Fruit fly (Drosophila melanogaster): ENCODE results near the gene CG13733.

The CG13733 gene

DNA sequence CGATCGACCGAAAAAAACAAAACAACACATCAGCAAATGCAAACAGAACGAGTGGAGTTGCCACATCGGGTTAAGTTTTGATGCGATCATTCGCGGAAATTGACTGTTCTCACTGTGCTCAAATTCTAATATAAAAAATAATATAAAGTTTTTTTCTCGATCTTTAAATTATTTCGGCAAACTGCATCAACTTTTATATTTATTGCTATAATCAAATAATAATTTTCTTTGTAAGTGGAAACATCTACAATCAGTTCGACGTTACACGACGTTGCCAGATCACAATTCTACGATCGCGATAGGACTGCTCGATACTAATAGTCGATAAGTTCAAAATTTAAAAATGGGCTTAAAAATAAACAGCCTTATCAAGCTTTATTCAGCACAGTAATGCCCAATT, 49.9 kb downstream of the CG13733 start, which contains the start of gene Gorab (continued):
- TF ChIP-seq CG42726 (GFP tag; IDR thresholded peaks at IDR 0.05; ENCODE audit: partially characterized antibody) (no peak), danr (GFP tag; IDR thresholded peaks at IDR 0.05) (peak; percentile 61; the same call in 1 of the 2 replicates), Dip2 (GFP tag; IDR thresholded peaks at IDR 0.05) (peak; percentile 63; the same call in 1 of the 2 replicates), ems (GFP tag; optimal IDR thresholded peaks at IDR 0.05) (peak; percentile 85), chm (GFP tag; IDR thresholded peaks at IDR 0.05) (peak; percentile 89), dati (GFP tag; IDR thresholded peaks at IDR 0.05) (peak; percentile 88), Six4 (GFP tag; optimal IDR thresholded peaks at IDR 0.05) (peak; percentile 78), ato (GFP tag; IDR thresholded peaks at IDR 0.05; ENCODE audit: partially characterized antibody) (no peak), BtbVII (GFP tag; optimal IDR thresholded peaks at IDR 0.05) (peak; percentile 55), hkb (optimal IDR thresholded peaks at IDR 0.05) (peak; percentile 22), hkb (GFP tag; IDR thresholded peaks at IDR 0.05) (peak; percentile 81), CG12744 (GFP tag; optimal IDR thresholded peaks at IDR 0.05) (peak; percentile 81), inv (GFP tag; IDR thresholded peaks at IDR 0.05; ENCODE audit: partially characterized antibody) (peak; percentile 49), CG10959 (GFP tag; IDR thresholded peaks at IDR 0.05) (peak; percentile 94), kay (GFP tag; optimal IDR thresholded peaks at IDR 0.05) (peak; percentile 85), CG6791 (GFP tag; IDR thresholded peaks at IDR 0.05; ENCODE audit: partially characterized antibody) (peak; percentile 52; the same call in 1 of the 3 replicates), lab (GFP tag; optimal IDR thresholded peaks at IDR 0.05) (peak; percentile 87), CG7745 (tag; optimal IDR thresholded peaks at IDR 0.05) (no peak), CG5180 (GFP tag; optimal IDR thresholded peaks at IDR 0.05) (peak; percentile 37), MTF-1 (GFP tag; optimal IDR thresholded peaks at IDR 0.05; ENCODE audit: borderline replicate concordance) (peak; percentile 60), nmo (GFP tag; optimal IDR thresholded peaks at IDR 0.05) (peak; percentile 95), CG34422 (GFP tag; IDR thresholded peaks at IDR 0.05) (peak; percentile 97), peb (GFP tag; IDR thresholded peaks at IDR 0.05) (peak; percentile 87), CHES-1-like (GFP tag; optimal IDR thresholded peaks at IDR 0.05) (peak; percentile 72), CG8281 (tag; optimal IDR thresholded peaks at IDR 0.05) (peak; percentile 29), Sry-β (GFP tag; optimal IDR thresholded peaks at IDR 0.05) (peak; percentile 11), dmrt11E (tag; optimal IDR thresholded peaks at IDR 0.05) (peak; percentile 90), p53 (GFP tag; optimal IDR thresholded peaks at IDR 0.05) (no peak), schlank (tag; optimal IDR thresholded peaks at IDR 0.05) (no peak), CG32767 (GFP tag; IDR thresholded peaks at IDR 0.05) (peak; percentile 89), zen2 (GFP tag; IDR thresholded peaks at IDR 0.05; ENCODE audit: partially characterized antibody) (no peak), CG9437 (GFP tag; optimal IDR thresholded peaks at IDR 0.05) (peak; percentile 58), CG12155 (GFP tag; optimal IDR thresholded peaks at IDR 0.05) (peak; percentile 90), caup (GFP tag; optimal IDR thresholded peaks at IDR 0.05; ENCODE audit: severe bottlenecking) (peak; percentile 85), tna (GFP tag; IDR thresholded peaks at IDR 0.05; ENCODE audit: partially characterized antibody) (no peak), phol (tag; optimal IDR thresholded peaks at IDR 0.05) (peak; percentile 93), ase (GFP tag; IDR thresholded peaks at IDR 0.05) (peak; percentile 97), CG5953 (GFP tag; IDR thresholded peaks at IDR 0.05) (peak; percentile 84), Atf3 (GFP tag; optimal IDR thresholded peaks at IDR 0.05) (peak; percentile 83), Nf-YA (GFP tag; IDR thresholded peaks at IDR 0.05) (peak; percentile 86), CG15601 (tag; optimal IDR thresholded peaks at IDR 0.05) (peak; percentile 86), CG15696 (tag; optimal IDR thresholded peaks at IDR 0.05) (peak; percentile 86), CG43689 (GFP tag; IDR thresholded peaks at IDR 0.05) (peak; percentile 83), Optix (GFP tag; IDR thresholded peaks at IDR 0.05) (peak; percentile 92), twi (tag; optimal IDR thresholded peaks at IDR 0.05) (peak; percentile 67), pan (optimal IDR thresholded peaks at IDR 0.05) (no peak), pan (GFP tag; optimal IDR thresholded peaks at IDR 0.05 in 1 of 2, IDR thresholded peaks at IDR 0.05 in 1 of 2) (peak in 1 of 2 experiments; percentile 95), CG15269 (tag; optimal IDR thresholded peaks at IDR 0.05) (peak; percentile 87), Hmx (GFP tag; optimal IDR thresholded peaks at IDR 0.05) (peak; percentile 58), CTCF (GFP tag; optimal IDR thresholded peaks at IDR 0.05) (peak; percentile 17), Atf6 (GFP tag; IDR thresholded peaks at IDR 0.05) (peak; percentile 87)
